Fruit fly (Drosophila melanogaster) whole organism, pupa: ENCODE data around the gene Ilp8.

ENCODE experiments used
- CG10348 ChIP-seq: fragments of 200-800 bp; sonication (Bioruptor generic); IDR thresholded peaks from 2 replicates; pipeline ENCODE4 v1.3.6; 2022; ENCODE audit warnings: missing biosample characterization, missing genetic modification characterization
- CG12605 ChIP-seq: fragments of 200-800 bp; sonication (Bioruptor generic); IDR thresholded peaks from 2 replicates; pipeline ENCODE4 v1.3.6; 2022; ENCODE audit warnings: missing biosample characterization, missing genetic modification characterization
- CG13204 ChIP-seq: fragments of 200-800 bp; sonication (Bioruptor generic); optimal IDR thresholded peaks from 2 replicates; lab custom pipeline; 2018; ENCODE audit warnings: missing biosample characterization, mild to moderate bottlenecking, missing genetic modification characterization, moderate library complexity
- CG14655 ChIP-seq: fragments of 200-800 bp; sonication (Bioruptor generic); optimal IDR thresholded peaks from 3 replicates; lab custom pipeline; 2017; ENCODE audit warnings: mild to moderate bottlenecking, missing biosample characterization, missing genetic modification reagents, missing genetic modification characterization
- CG15710 ChIP-seq: fragments of 200-800 bp; sonication (Bioruptor generic); optimal IDR thresholded peaks from 2 replicates; lab custom pipeline; 2018; ENCODE audit warnings: missing biosample characterization, mild to moderate bottlenecking, missing genetic modification characterization, moderate library complexity
- CG17806 ChIP-seq: fragments of 200-800 bp; sonication (Bioruptor generic); optimal IDR thresholded peaks from 2 replicates; lab custom pipeline; 2018; ENCODE audit warnings: missing biosample characterization, mild to moderate bottlenecking, missing genetic modification characterization, moderate library complexity
- CG32121 ChIP-seq: fragments of 200-800 bp; sonication (Bioruptor generic); IDR thresholded peaks from 2 replicates; pipeline ENCODE4 v1.3.6; 2022; ENCODE audit warnings: missing biosample characterization, missing genetic modification characterization
- CG34367 ChIP-seq: fragments of 200-800 bp; sonication (Bioruptor generic); optimal IDR thresholded peaks from 2 replicates; lab custom pipeline; 2018; ENCODE audit warnings: missing biosample characterization, mild to moderate bottlenecking, missing genetic modification characterization
- CG4496 ChIP-seq: fragments of 200-800 bp; sonication (Bioruptor generic); IDR thresholded peaks from 3 replicates; pipeline ENCODE4 v1.3.6; 2022; ENCODE audit warnings: missing biosample characterization, missing genetic modification characterization
- CG8159 ChIP-seq: fragments of 200-800 bp; sonication (Bioruptor generic); optimal IDR thresholded peaks from 3 replicates; lab custom pipeline; 2018; ENCODE audit warnings: missing biosample characterization, mild to moderate bottlenecking, missing genetic modification characterization, moderate library complexity
- CG8301 ChIP-seq: fragments of 200-800 bp; sonication (Bioruptor generic); optimal IDR thresholded peaks from 2 replicates; lab custom pipeline; 2018; ENCODE audit warnings: missing biosample characterization, mild to moderate bottlenecking, missing genetic modification characterization
- CG9948 ChIP-seq: fragments of 200-800 bp; sonication (Bioruptor generic); optimal IDR thresholded peaks from 2 replicates; lab custom pipeline; 2018; ENCODE audit warnings: missing biosample characterization, mild to moderate bottlenecking, missing genetic modification characterization, moderate library complexity
- D1 ChIP-seq: fragments of 200-800 bp; sonication (Bioruptor generic); optimal IDR thresholded peaks from 2 replicates; lab custom pipeline; 2018; ENCODE audit warnings: missing biosample characterization, mild to moderate bottlenecking, missing genetic modification characterization, moderate library complexity
- EcR ChIP-seq: fragments of 200-800 bp; sonication (Bioruptor generic); optimal IDR thresholded peaks from 3 replicates; lab custom pipeline; 2019; ENCODE audit warnings: missing biosample characterization, missing genetic modification characterization, mild to moderate bottlenecking, moderate library complexity, missing genetic modification reagents
- Ets98B ChIP-seq: fragments of 200-800 bp; sonication (Bioruptor generic); IDR thresholded peaks from 2 replicates; pipeline ENCODE4 v1.3.6; 2022; ENCODE audit warnings: missing biosample characterization, missing genetic modification characterization
- Pif1A ChIP-seq: fragments of 200-800 bp; sonication (Bioruptor generic); optimal IDR thresholded peaks from 3 replicates; lab custom pipeline; 2016; ENCODE audit warnings: missing biosample characterization, missing genetic modification characterization
- Pif1B ChIP-seq: fragments of 200-800 bp; sonication (Bioruptor generic); optimal IDR thresholded peaks from 3 replicates; lab custom pipeline; 2016; ENCODE audit warnings: missing biosample characterization, missing genetic modification characterization
- Snoo ChIP-seq: fragments of 200-800 bp; sonication (Bioruptor generic); optimal IDR thresholded peaks from 3 replicates; lab custom pipeline; 2017; ENCODE audit warnings: missing biosample characterization, mild to moderate bottlenecking, missing genetic modification characterization, inconsistent platforms
- fd96Ca ChIP-seq: fragments of 200-800 bp; sonication (Bioruptor generic); IDR thresholded peaks from 3 replicates; pipeline ENCODE4 v1.3.6; 2022; ENCODE audit warnings: missing biosample characterization, missing genetic modification characterization
- gl ChIP-seq: fragments of 200-800 bp; sonication (Bioruptor generic); optimal IDR thresholded peaks from 2 replicates; lab custom pipeline; 2018; ENCODE audit warnings: missing biosample characterization, mild to moderate bottlenecking, missing genetic modification characterization
- rn ChIP-seq: fragments of 200-800 bp; sonication (Bioruptor generic); IDR thresholded peaks from 2 replicates; pipeline ENCODE4 v1.3.6; 2022; ENCODE audit warnings: missing biosample characterization, missing genetic modification characterization

Gene Ilp8

dm6 chr3L:17033309-17033708, 1.4 kb upstream of the Ilp8 start:
- TF ChIP-seq CG13204 (GFP tag; lab: Kevin White, UChicago) = no peak
- peak; percentile 32 for TF ChIP-seq Snoo (tag; lab: Kevin White, UChicago)
- no peak for TF ChIP-seq CG8301 (tag; lab: Kevin White, UChicago)
- no peak for TF ChIP-seq rn (GFP tag; lab: Robert Waterston, UW)
- TF ChIP-seq gl (tag; lab: Kevin White, UChicago) = no peak
- no peak for TF ChIP-seq D1 (tag; lab: Kevin White, UChicago)

dm6 chr3L:17027310-17027709, 4.6 kb downstream of the Ilp8 start, which contains the start of gene CG7730:
Gene CG7730, plus strand, starts transcription at chr3L:17027515.
- TF ChIP-seq CG34367 (tag; lab: Kevin White, UChicago) = no peak
- no peak for TF ChIP-seq fd96Ca (GFP tag; lab: Robert Waterston, UW)
- TF ChIP-seq CG17806 (tag; lab: Kevin White, UChicago) = no peak
- TF ChIP-seq CG32121 (GFP tag; lab: Robert Waterston, UW) = no peak
- no peak for TF ChIP-seq Pif1A (GFP tag; lab: Kevin White, UChicago)

dm6 chr3L:17024095-17024639, 7.7 kb downstream of the Ilp8 start, which contains the start of gene Fit2:
Gene Fit2, plus strand, starts transcription at chr3L:17024328.
- TF ChIP-seq gl (tag; lab: Kevin White, UChicago) = no peak
- TF ChIP-seq Snoo (tag; lab: Kevin White, UChicago) = no peak
- no peak for TF ChIP-seq CG12605
- TF ChIP-seq CG13204 (GFP tag; lab: Kevin White, UChicago) = no peak
- TF ChIP-seq D1 (tag; lab: Kevin White, UChicago) = no peak
- TF ChIP-seq Pif1A (GFP tag; lab: Kevin White, UChicago) = no peak
- no peak for TF ChIP-seq CG9948 (tag; lab: Kevin White, UChicago)
- TF ChIP-seq CG8301 (tag; lab: Kevin White, UChicago) = no peak
- TF ChIP-seq EcR (GFP tag; lab: Kevin White, UChicago) = no peak
- TF ChIP-seq CG4496 (GFP tag; lab: Robert Waterston, UW) = no peak
- TF ChIP-seq fd96Ca (GFP tag; lab: Robert Waterston, UW) = no peak
- TF ChIP-seq CG10348 = no peak
- no peak for TF ChIP-seq rn (GFP tag; lab: Robert Waterston, UW)
- no peak for TF ChIP-seq CG32121 (GFP tag; lab: Robert Waterston, UW)
- no peak for TF ChIP-seq Ets98B (GFP tag; lab: Robert Waterston, UW)
- TF ChIP-seq CG15710 = no peak
- no peak for TF ChIP-seq CG17806 (tag; lab: Kevin White, UChicago)
- TF ChIP-seq, all 21 proteins: peak for 0

dm6 chr3L:17023641-17024040, 8.2 kb downstream of the Ilp8 start, which contains the start of gene a10:
Gene a10, minus strand, starts transcription at chr3L:17023741.
- TF ChIP-seq CG4496 (GFP tag; lab: Robert Waterston, UW) (no peak), gl (tag; lab: Kevin White, UChicago) (no peak), CG13204 (GFP tag; lab: Kevin White, UChicago) (no peak), Pif1A (GFP tag; lab: Kevin White, UChicago) (no peak), Snoo (tag; lab: Kevin White, UChicago) (no peak), rn (GFP tag; lab: Robert Waterston, UW) (no peak), CG12605 (no peak), D1 (tag; lab: Kevin White, UChicago) (no peak), CG10348 (no peak), EcR (GFP tag; lab: Kevin White, UChicago) (no peak), CG32121 (GFP tag; lab: Robert Waterston, UW) (no peak), CG14655 (GFP tag; lab: Kevin White, UChicago) (no peak), Ets98B (GFP tag; lab: Robert Waterston, UW) (no peak), CG8159 (no peak), CG17806 (tag; lab: Kevin White, UChicago) (no peak), CG15710 (no peak), fd96Ca (GFP tag; lab: Robert Waterston, UW) (no peak)

DNA sequence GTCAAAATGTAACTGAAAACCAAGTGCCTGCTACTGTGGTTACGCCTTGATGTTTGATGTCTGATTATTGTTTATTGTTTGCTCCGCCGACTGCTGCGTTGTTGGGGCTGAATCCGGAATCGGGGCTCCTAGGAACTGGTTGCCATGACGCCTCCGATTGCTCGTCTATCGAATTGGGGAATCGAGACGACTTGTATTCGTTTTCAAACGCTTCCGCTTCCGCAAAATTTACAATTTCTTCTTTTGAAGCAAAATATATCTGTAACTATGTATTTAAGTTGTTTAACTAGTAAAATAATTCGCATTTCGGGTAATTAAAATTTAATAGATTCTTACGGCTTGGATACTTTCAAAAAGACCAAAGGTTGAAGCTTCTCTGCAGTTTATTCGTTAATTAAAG, 9.1 kb downstream of the Ilp8 start, which contains the start of gene CG6652:
Gene CG6652, minus strand, starts transcription at position 101 of the 400 bp plus-strand sequence.
- TF ChIP-seq CG13204 (GFP tag; lab: Kevin White, UChicago) (no peak), gl (tag; lab: Kevin White, UChicago) (no peak), Pif1B (GFP tag; lab: Kevin White, UChicago) (no peak), D1 (tag; lab: Kevin White, UChicago) (no peak), CG17806 (tag; lab: Kevin White, UChicago) (no peak), CG12605 (no peak), CG32121 (GFP tag; lab: Robert Waterston, UW) (no peak)
- TF ChIP-seq, all 21 proteins: peak for 0

DNA sequence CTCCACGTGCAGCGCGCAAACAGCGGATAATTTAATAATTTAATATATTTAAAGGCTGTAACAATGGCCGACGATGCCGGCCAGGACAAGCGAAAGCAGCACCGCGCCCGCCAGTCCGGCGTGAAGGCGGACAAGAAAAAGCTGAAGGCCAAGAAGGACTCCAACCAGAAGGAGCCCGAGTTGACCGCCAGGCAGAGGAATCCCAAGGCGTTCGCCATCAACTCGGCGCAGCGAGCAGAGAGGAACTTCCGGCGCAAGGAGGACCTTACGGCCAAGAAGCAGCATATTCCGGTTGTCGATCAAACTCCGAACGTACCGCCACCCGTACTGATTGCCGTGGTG, 15.3 kb downstream of the Ilp8 start:
- no peak for TF ChIP-seq EcR (GFP tag; lab: Kevin White, UChicago)
- TF ChIP-seq Pif1B (GFP tag; lab: Kevin White, UChicago) = no peak
- no peak for TF ChIP-seq CG34367 (tag; lab: Kevin White, UChicago)
- no peak for TF ChIP-seq Snoo (tag; lab: Kevin White, UChicago)
- no peak for TF ChIP-seq CG32121 (GFP tag; lab: Robert Waterston, UW)
- no peak for TF ChIP-seq gl (tag; lab: Kevin White, UChicago)
- no peak for TF ChIP-seq Pif1A (GFP tag; lab: Kevin White, UChicago)
- TF ChIP-seq CG10348 = no peak
- no peak for TF ChIP-seq CG15710
- no peak for TF ChIP-seq CG13204 (GFP tag; lab: Kevin White, UChicago)
- TF ChIP-seq rn (GFP tag; lab: Robert Waterston, UW) = no peak
- no peak for TF ChIP-seq CG12605
- TF ChIP-seq CG9948 (tag; lab: Kevin White, UChicago) = no peak
- no peak for TF ChIP-seq fd96Ca (GFP tag; lab: Robert Waterston, UW)
- no peak for TF ChIP-seq CG4496 (GFP tag; lab: Robert Waterston, UW)
- TF ChIP-seq CG17806 (tag; lab: Kevin White, UChicago) = no peak
- TF ChIP-seq D1 (tag; lab: Kevin White, UChicago) = no peak
- no peak for TF ChIP-seq CG8159
- TF ChIP-seq, all 21 proteins: peak for 0
